Worm (Caenorhabditis elegans): ENCODE measurements around the gene C56G2.15.

ce11 chrIII:6339919-6340434 lies 27.7 kb downstream of the C56G2.15 start, which contains the start of gene let-767:
- TF ChIP-seq elt-4 (tag; optimal IDR thresholded peaks at IDR 0.05) = no peak
- no peak for TF ChIP-seq ceh-34 (tag; optimal IDR thresholded peaks at IDR 0.05)
- no peak for TF ChIP-seq gmeb-2 (tag; optimal IDR thresholded peaks at IDR 0.05)
- no peak for TF ChIP-seq pqm-1 (tag; optimal IDR thresholded peaks at IDR 0.05)
- no peak for TF ChIP-seq ceh-9 (tag; optimal IDR thresholded peaks at IDR 0.05)
